Fruit fly (Drosophila melanogaster) whole organism, embryonic: ENCODE measurements around the gene grnd.

ENCODE experiments used
- Atf3 ChIP-seq: fragments of 200-800 bp; sonication (Bioruptor generic); optimal IDR thresholded peaks from 3 replicates; lab custom pipeline; 2016; ENCODE audit warnings: missing biosample characterization, missing genetic modification characterization
- CG10274 ChIP-seq: fragments of 200-800 bp; sonication (Bioruptor generic); optimal IDR thresholded peaks from 3 replicates; lab custom pipeline; 2017; ENCODE audit warnings: missing biosample characterization, mild to moderate bottlenecking, missing genetic modification characterization
- CG10431 ChIP-seq: fragments of 200-800 bp; sonication (Bioruptor generic); optimal IDR thresholded peaks from 3 replicates; lab custom pipeline; 2018; ENCODE audit warnings: missing biosample characterization, mild to moderate bottlenecking, missing genetic modification characterization
- CG11093 ChIP-seq: fragments of 200-800 bp; sonication (Bioruptor generic); IDR thresholded peaks from 3 replicates; pipeline ENCODE4 v1.3.6; 2022; ENCODE audit warnings: missing biosample characterization, missing genetic modification characterization
- CG11247 ChIP-seq: fragments of 200-800 bp; sonication (Bioruptor generic); IDR thresholded peaks from 2 replicates; pipeline ENCODE4 v1.3.6; 2022; ENCODE audit warnings: missing biosample characterization, missing genetic modification characterization
- CG11504 ChIP-seq: fragments of 200-800 bp; sonication (Bioruptor generic); optimal IDR thresholded peaks from 3 replicates; lab custom pipeline; 2019; ENCODE audit warnings: missing biosample characterization, mild to moderate bottlenecking, missing genetic modification characterization, moderate library complexity
- CG12219 ChIP-seq: fragments of 200-800 bp; sonication (Bioruptor generic); optimal IDR thresholded peaks from 3 replicates; lab custom pipeline; 2018; ENCODE audit warnings: missing biosample characterization, mild to moderate bottlenecking, missing genetic modification characterization
- CG12659 ChIP-seq: fragments of 200-800 bp; sonication (Bioruptor generic); optimal IDR thresholded peaks from 3 replicates; lab custom pipeline; 2017; ENCODE audit warnings: mild to moderate bottlenecking, missing biosample characterization, missing genetic modification reagents, missing genetic modification characterization
- CG13894 ChIP-seq: fragments of 200-800 bp; sonication (Bioruptor generic); optimal IDR thresholded peaks from 3 replicates; lab custom pipeline; 2018; ENCODE audit warnings: missing biosample characterization, mild to moderate bottlenecking, missing genetic modification characterization, moderate library complexity
- CG14860 ChIP-seq: fragments of 200-800 bp; sonication (Bioruptor generic); IDR thresholded peaks from 3 replicates; pipeline ENCODE4 v1.3.6; 2022; ENCODE audit warnings: missing biosample characterization, missing genetic modification characterization; ENCODE audit not compliant: partially characterized antibody
- CG1602 ChIP-seq: fragments of 200-800 bp; sonication (Bioruptor generic); optimal IDR thresholded peaks from 3 replicates; lab custom pipeline; 2016; ENCODE audit warnings: missing biosample characterization, missing genetic modification characterization
- CG18011 ChIP-seq: fragments of 200-800 bp; sonication (Bioruptor generic); optimal IDR thresholded peaks from 2 replicates; lab custom pipeline; 2017; ENCODE audit warnings: missing biosample characterization, missing genetic modification characterization, mild to moderate bottlenecking, moderate library complexity, missing genotype
- CG30431 ChIP-seq: fragments of 200-800 bp; sonication (Bioruptor generic); optimal IDR thresholded peaks from 2 replicates; lab custom pipeline; 2017; ENCODE audit warnings: missing biosample characterization, missing genetic modification characterization
- CG3838 ChIP-seq: fragments of 200-800 bp; sonication (Bioruptor generic); optimal IDR thresholded peaks from 3 replicates; lab custom pipeline; 2016; ENCODE audit warnings: missing biosample characterization, missing genetic modification characterization
- CG7357 ChIP-seq: fragments of 200-800 bp; sonication (Bioruptor generic); IDR thresholded peaks from 3 replicates; pipeline ENCODE4 v1.3.6; 2022; ENCODE audit warnings: missing biosample characterization, missing genetic modification characterization
- CG7963 ChIP-seq: fragments of 200-800 bp; sonication (Bioruptor generic); IDR thresholded peaks from 3 replicates; pipeline ENCODE4 v1.3.6; 2022; ENCODE audit warnings: missing biosample characterization, missing genetic modification characterization; ENCODE audit not compliant: partially characterized antibody
- CHES-1-like ChIP-seq: fragments of 200-800 bp; sonication (Bioruptor generic); optimal IDR thresholded peaks from 2 replicates; lab custom pipeline; 2016; ENCODE audit warnings: missing biosample characterization, missing genetic modification characterization
- Gug ChIP-seq: fragments of 200-800 bp; sonication (Bioruptor generic); IDR thresholded peaks from 4 replicates; pipeline ENCODE4 v1.3.6; 2022; ENCODE audit warnings: missing biosample characterization, missing genetic modification characterization
- MESR4 ChIP-seq: fragments of 200-800 bp; sonication (Bioruptor generic); optimal IDR thresholded peaks from 2 replicates; lab custom pipeline; 2018; ENCODE audit warnings: missing biosample characterization, mild to moderate bottlenecking, missing genetic modification characterization, moderate library complexity
- Mes4 ChIP-seq: fragments of 200-800 bp; sonication (Bioruptor generic); optimal IDR thresholded peaks from 2 replicates; lab custom pipeline; 2016; ENCODE audit warnings: missing biosample characterization, missing genetic modification characterization
- Mrtf ChIP-seq: fragments of 200-800 bp; sonication (Bioruptor generic); IDR thresholded peaks from 3 replicates; pipeline ENCODE4 v1.3.6; 2022; ENCODE audit warnings: missing biosample characterization, missing genetic modification characterization
- NFAT ChIP-seq: fragments of 200-800 bp; sonication (Bioruptor generic); IDR thresholded peaks from 2 replicates; pipeline ENCODE4 v1.3.6; 2022; ENCODE audit warnings: missing biosample characterization, missing genetic modification characterization
- Oli ChIP-seq: fragments of 200-800 bp; sonication (Bioruptor generic); optimal IDR thresholded peaks from 2 replicates; lab custom pipeline; 2018; ENCODE audit warnings: missing biosample characterization, mild to moderate bottlenecking, missing genetic modification characterization, moderate library complexity
- ap ChIP-seq: fragments of 200-800 bp; sonication (Bioruptor generic); IDR thresholded peaks from 2 replicates; pipeline ENCODE4 v1.3.6; 2022; ENCODE audit warnings: missing biosample characterization, missing genetic modification characterization
- cato ChIP-seq: fragments of 200-800 bp; sonication (Bioruptor generic); optimal IDR thresholded peaks from 2 replicates; lab custom pipeline; 2016; ENCODE audit warnings: missing biosample characterization, missing genetic modification characterization, borderline replicate concordance
- chinmo ChIP-seq: fragments of 200-800 bp; sonication (Bioruptor generic); IDR thresholded peaks from 4 replicates; pipeline ENCODE4 v1.3.6; 2022; ENCODE audit warnings: missing biosample characterization, missing genetic modification characterization; ENCODE audit not compliant: partially characterized antibody
- crc ChIP-seq: fragments of 200-800 bp; sonication (Bioruptor generic); optimal IDR thresholded peaks from 2 replicates; lab custom pipeline; 2016; ENCODE audit warnings: missing biosample characterization, missing genetic modification characterization
- cwo ChIP-seq: fragments of 200-800 bp; sonication (Bioruptor generic); optimal IDR thresholded peaks from 3 replicates; lab custom pipeline; 2017; ENCODE audit warnings: missing biosample characterization, missing genetic modification characterization, mild to moderate bottlenecking, moderate library complexity, missing genetic modification reagents
- dan ChIP-seq: fragments of 200-800 bp; sonication (Bioruptor generic); IDR thresholded peaks from 2 replicates; pipeline ENCODE4 v1.3.6; 2022; ENCODE audit warnings: missing biosample characterization, missing genetic modification characterization
- eve ChIP-seq, 2 experiments: fragments of >200 bp; optimal IDR thresholded peaks; 2 replicates each; lab custom pipeline; 2017; ENCODE audit warnings: missing biosample characterization in 2 of 2, missing genetic modification characterization in 2 of 2
- fd64A ChIP-seq: fragments of 200-800 bp; sonication (Bioruptor generic); optimal IDR thresholded peaks from 3 replicates; lab custom pipeline; 2018; ENCODE audit warnings: missing biosample characterization, mild to moderate bottlenecking, missing genetic modification characterization
- fu2 ChIP-seq: fragments of 200-800 bp; sonication (Bioruptor generic); optimal IDR thresholded peaks from 2 replicates; lab custom pipeline; 2016; ENCODE audit warnings: missing biosample characterization, missing genetic modification characterization
- gcm ChIP-seq: fragments of 200-800 bp; sonication (Bioruptor generic); optimal IDR thresholded peaks from 2 replicates; lab custom pipeline; 2019; ENCODE audit warnings: missing biosample characterization, mild to moderate bottlenecking, missing genetic modification characterization, moderate library complexity
- gem ChIP-seq: fragments of 200-800 bp; sonication (Bioruptor generic); optimal IDR thresholded peaks from 2 replicates; lab custom pipeline; 2019; ENCODE audit warnings: missing biosample characterization, mild to moderate bottlenecking, missing genetic modification characterization, moderate library complexity
- hbn ChIP-seq: fragments of 200-800 bp; sonication (Bioruptor generic); IDR thresholded peaks from 2 replicates; pipeline ENCODE4 v1.3.6; 2022; ENCODE audit warnings: missing biosample characterization, missing genetic modification characterization; ENCODE audit not compliant: partially characterized antibody
- ind ChIP-seq: fragments of 200-800 bp; sonication (Bioruptor generic); optimal IDR thresholded peaks from 3 replicates; lab custom pipeline; 2016; ENCODE audit warnings: missing biosample characterization, missing genetic modification characterization
- kay ChIP-seq: fragments of 200-800 bp; sonication (Bioruptor generic); optimal IDR thresholded peaks from 2 replicates; lab custom pipeline; 2016; ENCODE audit warnings: missing biosample characterization, missing genetic modification characterization
- lbe ChIP-seq: fragments of 200-800 bp; sonication (Bioruptor generic); optimal IDR thresholded peaks from 2 replicates; lab custom pipeline; 2016; ENCODE audit warnings: missing biosample characterization, mild to moderate bottlenecking, missing genetic modification characterization
- lov ChIP-seq, 2 experiments: fragments of 200-800 bp in 1 of 2; fragments of >200 bp in 1 of 2; sonication (Bioruptor generic) in 1 of 2; IDR thresholded peaks in 1 of 2; optimal IDR thresholded peaks in 1 of 2; 2 replicates in 1 of 2; 3 replicates in 1 of 2; pipeline versions ENCODE4 v1.3.6 to Lab custom; 2017 to 2022; ENCODE audit warnings: missing biosample characterization in 1 of 2, missing genetic modification characterization in 1 of 2
- nmo ChIP-seq: fragments of 200-800 bp; sonication (Bioruptor generic); optimal IDR thresholded peaks from 2 replicates; lab custom pipeline; 2018; ENCODE audit warnings: missing biosample characterization, mild to moderate bottlenecking, missing genetic modification characterization, moderate library complexity
- pb ChIP-seq: fragments of 200-800 bp; sonication (Bioruptor generic); optimal IDR thresholded peaks from 3 replicates; lab custom pipeline; 2016; ENCODE audit warnings: missing biosample characterization, missing genetic modification characterization
- pzg ChIP-seq: fragments of 200-800 bp; sonication (Bioruptor generic); optimal IDR thresholded peaks from 3 replicates; lab custom pipeline; 2018; ENCODE audit warnings: missing biosample characterization, mild to moderate bottlenecking, missing genetic modification characterization, moderate library complexity
- row ChIP-seq: fragments of 200-800 bp; sonication (Bioruptor generic); IDR thresholded peaks from 3 replicates; pipeline ENCODE4 v1.3.6; 2022; ENCODE audit warnings: missing biosample characterization, missing genetic modification characterization
- schlank ChIP-seq: fragments of 200-800 bp; sonication (Bioruptor generic); optimal IDR thresholded peaks from 2 replicates; lab custom pipeline; 2018; ENCODE audit warnings: missing biosample characterization, mild to moderate bottlenecking, missing genetic modification characterization
- slp2 ChIP-seq: fragments of 200-800 bp; sonication (Bioruptor generic); optimal IDR thresholded peaks from 2 replicates; lab custom pipeline; 2016; ENCODE audit warnings: missing biosample characterization, missing genetic modification characterization
- ssp ChIP-seq: fragments of 200-800 bp; sonication (Bioruptor generic); IDR thresholded peaks from 2 replicates; pipeline ENCODE4 v1.3.6; 2022; ENCODE audit warnings: missing biosample characterization, missing genetic modification characterization
- tap ChIP-seq: fragments of 200-800 bp; optimal IDR thresholded peaks from 3 replicates; lab custom pipeline; 2019; ENCODE audit warnings: missing biosample characterization, mild to moderate bottlenecking, missing genetic modification characterization, moderate library complexity
- vvl ChIP-seq: fragments of 200-800 bp; sonication (Bioruptor generic); IDR thresholded peaks from 2 replicates; pipeline ENCODE4 v1.3.6; 2022; ENCODE audit warnings: missing biosample characterization, missing genetic modification characterization
- zfh1 ChIP-seq: fragments of 200-800 bp; sonication (Bioruptor generic); IDR thresholded peaks from 3 replicates; pipeline ENCODE4 v1.3.6; 2022; ENCODE audit warnings: missing biosample characterization, missing genetic modification characterization

The grnd gene

DNA sequence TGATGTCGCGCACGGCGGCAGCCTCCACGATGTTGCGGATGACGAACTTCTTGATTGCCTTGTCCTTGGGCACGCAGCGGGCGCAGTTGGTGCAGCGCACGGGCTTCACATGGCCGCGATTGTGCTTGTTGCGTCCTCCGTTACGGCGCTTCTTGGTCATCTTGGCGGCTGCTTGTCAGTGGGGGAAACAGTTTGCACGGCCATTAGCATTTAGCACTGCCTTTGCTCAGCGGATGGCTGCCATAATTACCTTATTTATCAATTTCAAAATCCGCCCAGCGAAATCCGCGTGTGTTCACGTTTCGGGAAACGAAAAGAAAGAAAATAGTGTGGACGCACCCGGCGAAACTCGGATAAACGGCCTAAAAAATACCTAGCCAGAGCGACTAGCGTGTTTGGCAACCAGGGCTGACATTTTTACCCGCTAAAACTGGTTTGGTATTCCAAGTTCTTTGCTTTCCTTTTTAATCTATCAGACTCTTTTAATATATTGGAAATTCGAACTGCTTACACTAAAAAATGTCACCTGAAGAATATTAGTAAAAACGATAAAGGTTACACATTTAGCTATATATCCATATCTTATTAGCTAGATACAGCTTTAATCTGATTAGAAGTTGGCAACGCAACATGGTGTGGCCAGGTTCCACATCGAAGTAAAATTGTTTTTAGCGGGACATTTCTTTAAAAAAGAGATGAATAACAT lies 42.2 kb upstream of the grnd start, which contains the start of gene RpS26 (continued):
- TF ChIP-seq pzg (GFP tag; lab: Kevin White, UChicago), result peak; percentile 67
- no peak for TF ChIP-seq chinmo (GFP tag; lab: Robert Waterston, UW)
- TF ChIP-seq CG14860, result 0 out of 3 replicates have a peak, but pooled peaks have one; percentile 12
- peak; percentile 43 for TF ChIP-seq CG11247 (GFP tag; lab: Robert Waterston, UW)
- no peak for TF ChIP-seq CG7963
- TF ChIP-seq zfh1 (GFP tag; lab: Robert Waterston, UW), result peak; percentile 42; the same call in 2 of the 3 replicates
- peak; percentile 78 for TF ChIP-seq row (GFP tag; lab: Robert Waterston, UW)
- TF ChIP-seq CG12219 (GFP tag; lab: Kevin White, UChicago), result no peak
- TF ChIP-seq ssp (GFP tag; lab: Robert Waterston, UW), result peak; percentile 48
- TF ChIP-seq CG11093 (GFP tag; lab: Robert Waterston, UW), result no peak
- TF ChIP-seq CG7357 (GFP tag; lab: Robert Waterston, UW), result no peak
- no peak for TF ChIP-seq Atf3 (GFP tag; lab: Kevin White, UChicago)
- TF ChIP-seq Mes4, result peak; percentile 62
- no peak for TF ChIP-seq eve (GFP tag; optimal IDR thresholded peaks at IDR 0.05; lab: Kevin White, UChicago)
- no peak for TF ChIP-seq cwo (GFP tag; lab: Kevin White, UChicago)
- peak; percentile 52 for TF ChIP-seq CG30431 (GFP tag; lab: Kevin White, UChicago)
- peak; percentile 76 for TF ChIP-seq CG12659 (GFP tag; lab: Kevin White, UChicago)
- TF ChIP-seq lov (optimal IDR thresholded peaks at IDR 0.05; lab: Kevin White, UChicago), result no peak
- TF ChIP-seq lov (GFP tag; IDR thresholded peaks at IDR 0.05; lab: Robert Waterston, UW), result peak; percentile 65; the same call in 1 of the 3 replicates
- TF ChIP-seq CG10431 (GFP tag; lab: Kevin White, UChicago), result peak; percentile 49
- peak; percentile 50 for TF ChIP-seq schlank
- no peak for TF ChIP-seq CG3838 (GFP tag; lab: Kevin White, UChicago)
- TF ChIP-seq CHES-1-like (GFP tag; lab: Kevin White, UChicago), result no peak
- TF ChIP-seq hbn (GFP tag; lab: Robert Waterston, UW), result no peak
- peak; percentile 55 for TF ChIP-seq vvl (GFP tag; lab: Robert Waterston, UW)
- TF ChIP-seq Mrtf (GFP tag; lab: Robert Waterston, UW), result no peak
- no peak for TF ChIP-seq CG10274
- no peak for TF ChIP-seq Oli (tag; lab: Kevin White, UChicago)
- TF ChIP-seq tap (tag; lab: Kevin White, UChicago), result no peak
- TF ChIP-seq pb (GFP tag; lab: Kevin White, UChicago), result no peak
- TF ChIP-seq CG13894 (tag; lab: Kevin White, UChicago), result peak; percentile 43
- TF ChIP-seq slp2 (GFP tag; lab: Kevin White, UChicago), result peak; percentile 34
- peak; percentile 87 for TF ChIP-seq nmo (GFP tag; lab: Kevin White, UChicago)
- no peak for TF ChIP-seq ap (GFP tag; lab: Robert Waterston, UW)
- no peak for TF ChIP-seq Gug (GFP tag; lab: Robert Waterston, UW)
- TF ChIP-seq CG18011 (GFP tag; lab: Kevin White, UChicago), result no peak
- no peak for TF ChIP-seq dan (GFP tag; lab: Robert Waterston, UW)
- no peak for TF ChIP-seq gcm (GFP tag; lab: Kevin White, UChicago)
- TF ChIP-seq cato (GFP tag; lab: Kevin White, UChicago), result no peak
- TF ChIP-seq CG11504 (tag; lab: Kevin White, UChicago), result no peak
- TF ChIP-seq fd64A (GFP tag; lab: Kevin White, UChicago), result peak; percentile 7
- TF ChIP-seq NFAT (GFP tag; lab: Robert Waterston, UW), result peak; percentile 33
- TF ChIP-seq CG1602 (GFP tag; lab: Kevin White, UChicago), result peak; percentile 53
- no peak for TF ChIP-seq crc (GFP tag; lab: Kevin White, UChicago)
- TF ChIP-seq gem (tag; lab: Kevin White, UChicago), result peak; percentile 56
- TF ChIP-seq kay, result no peak
- peak; percentile 8 for TF ChIP-seq fu2 (GFP tag; lab: Kevin White, UChicago)
- TF ChIP-seq ind (GFP tag; lab: Kevin White, UChicago), result peak; percentile 9
- TF ChIP-seq MESR4 (GFP tag; lab: Kevin White, UChicago), result peak; percentile 98
- peak; percentile 40 for TF ChIP-seq lbe
